Fruit fly (Drosophila melanogaster): ENCODE results near the gene Rpn13R.

Gene Rpn13R

dm6 chrX:5084146-5085085, 47.3 kb upstream of the Rpn13R start, which contains the start of gene CG32767 (continued):
- TF ChIP-seq Aef1 (GFP tag; IDR thresholded peaks at IDR 0.05): 0 out of 3 replicates have a peak, but pooled peaks have one; percentile 14
- TF ChIP-seq CG8388 (GFP tag; optimal IDR thresholded peaks at IDR 0.05): peak; percentile 7
- TF ChIP-seq CG13287 (GFP tag; IDR thresholded peaks at IDR 0.05; ENCODE audit: partially characterized antibody): peak; percentile 89
- no peak for TF ChIP-seq CG10543 (GFP tag; optimal IDR thresholded peaks at IDR 0.05)
- TF ChIP-seq CG33557 (GFP tag; optimal IDR thresholded peaks at IDR 0.05): no peak
- peak; percentile 93 for TF ChIP-seq knrl (GFP tag; IDR thresholded peaks at IDR 0.05; ENCODE audit: partially characterized antibody)
- no peak for TF ChIP-seq Bteb2 (GFP tag; optimal IDR thresholded peaks at IDR 0.05)
- peak; percentile 27 for TF ChIP-seq Xbp1 (GFP tag; optimal IDR thresholded peaks at IDR 0.05)
- TF ChIP-seq dan (GFP tag; IDR thresholded peaks at IDR 0.05): no peak
- TF ChIP-seq CG1603 (tag; optimal IDR thresholded peaks at IDR 0.05): peak; percentile 47
- peak; percentile 90 for TF ChIP-seq vnd (GFP tag; IDR thresholded peaks at IDR 0.05; ENCODE audit: partially characterized antibody)
- peak; percentile 97 for TF ChIP-seq amos (GFP tag; IDR thresholded peaks at IDR 0.05; ENCODE audit: partially characterized antibody)
- peak; percentile 41 for TF ChIP-seq CG18599 (GFP tag; optimal IDR thresholded peaks at IDR 0.05)
- TF ChIP-seq CG7357 (GFP tag; IDR thresholded peaks at IDR 0.05): no peak
- peak; percentile 97 for TF ChIP-seq CG6791 (GFP tag; IDR thresholded peaks at IDR 0.05; ENCODE audit: partially characterized antibody)
- TF ChIP-seq Spps (tag; optimal IDR thresholded peaks at IDR 0.05): no peak
- TF ChIP-seq CG8478 (optimal IDR thresholded peaks at IDR 0.05): no peak
- TF ChIP-seq pita (GFP tag; optimal IDR thresholded peaks at IDR 0.05): peak; percentile 3
- TF ChIP-seq CG11695 (GFP tag; IDR thresholded peaks at IDR 0.05): peak; percentile 52; the same call in 2 of the 3 replicates
- TF ChIP-seq twi (tag; optimal IDR thresholded peaks at IDR 0.05): no peak
- peak; percentile 96 for TF ChIP-seq Bgb (GFP tag; IDR thresholded peaks at IDR 0.05; ENCODE audit: partially characterized antibody)
- TF ChIP-seq CG17612 (GFP tag; IDR thresholded peaks at IDR 0.05): no peak
- 0 out of 2 replicates have a peak, but pooled peaks have one; percentile 25 for TF ChIP-seq CG3847 (GFP tag; IDR thresholded peaks at IDR 0.05)
- no peak for TF ChIP-seq sc (optimal IDR thresholded peaks at IDR 0.05)
- no peak for TF ChIP-seq sc (GFP tag; optimal IDR thresholded peaks at IDR 0.05)
- TF ChIP-seq trh (GFP tag; optimal IDR thresholded peaks at IDR 0.05): no peak
- 0 out of 3 replicates have a peak, but pooled peaks have one; percentile 7 for TF ChIP-seq gce (GFP tag; IDR thresholded peaks at IDR 0.05)
- peak; percentile 32 for TF ChIP-seq CG2712 (tag; optimal IDR thresholded peaks at IDR 0.05)
- peak; percentile 51 for TF ChIP-seq YL-1 (GFP tag; optimal IDR thresholded peaks at IDR 0.05)
- no peak for TF ChIP-seq CG13775 (GFP tag; optimal IDR thresholded peaks at IDR 0.05)
- peak; percentile 88 for TF ChIP-seq mld (GFP tag; IDR thresholded peaks at IDR 0.05; ENCODE audit: partially characterized antibody)
- TF ChIP-seq Lhr (GFP tag; optimal IDR thresholded peaks at IDR 0.05): peak; percentile 71
- TF ChIP-seq HHEX (GFP tag; optimal IDR thresholded peaks at IDR 0.05): peak; percentile 5
- TF ChIP-seq Atf3 (GFP tag; optimal IDR thresholded peaks at IDR 0.05): no peak
- peak; percentile 11 for TF ChIP-seq CG18764 (GFP tag; optimal IDR thresholded peaks at IDR 0.05)
- TF ChIP-seq Dll (GFP tag; IDR thresholded peaks at IDR 0.05; ENCODE audit: partially characterized antibody): peak; percentile 86
- TF ChIP-seq dysf (GFP tag; IDR thresholded peaks at IDR 0.05): peak; percentile 41; the same call in 1 of the 3 replicates
- TF ChIP-seq CG12104 (GFP tag; optimal IDR thresholded peaks at IDR 0.05): peak; percentile 4
- TF ChIP-seq MESR4 (GFP tag; optimal IDR thresholded peaks at IDR 0.05): peak; percentile 74
- TF ChIP-seq chif (GFP tag; optimal IDR thresholded peaks at IDR 0.05): no peak
- TF ChIP-seq C15 (GFP tag; IDR thresholded peaks at IDR 0.05): no peak
- peak; percentile 48 for TF ChIP-seq CG2678 (tag; optimal IDR thresholded peaks at IDR 0.05)
- TF ChIP-seq so (GFP tag; IDR thresholded peaks at IDR 0.05): 0 out of 3 replicates have a peak, but pooled peaks have one; percentile 17
- TF ChIP-seq phol (tag; optimal IDR thresholded peaks at IDR 0.05): peak; percentile 14
- no peak for TF ChIP-seq CG14014 (GFP tag; IDR thresholded peaks at IDR 0.05)
- peak; percentile 26 for TF ChIP-seq grau (tag; optimal IDR thresholded peaks at IDR 0.05)
